Worm (Caenorhabditis elegans) whole organism, young adult: ENCODE measurements around the gene Y7A5A.8.

Experiments
- F52B5.7 ChIP-seq: sonication (generic microtip); optimal IDR thresholded peaks from 2 replicates; lab custom pipeline; 2016; ENCODE audit warnings: mild to moderate bottlenecking, missing genetic modification characterization, missing compliant biosample characterization
- Y53G8AR.9 ChIP-seq: fragments of 200-800 bp; sonication (Bioruptor generic); conservative IDR thresholded peaks from 2 replicates; pipeline ENCODE4 v1.3.6; 2022; ENCODE audit warnings: missing genetic modification reagents, missing genetic modification characterization, missing compliant biosample characterization
- cebp-2 ChIP-seq: fragments of 200-800 bp; sonication (Bioruptor generic); IDR thresholded peaks from 2 replicates; pipeline ENCODE4 v1.3.6; 2022; ENCODE audit warnings: missing genetic modification characterization, missing compliant biosample characterization
- ceh-79 ChIP-seq: sonication (generic microtip); optimal IDR thresholded peaks from 2 replicates; lab custom pipeline; 2017; ENCODE audit warnings: mild to moderate bottlenecking, missing genetic modification characterization, missing compliant biosample characterization
- ets-4 ChIP-seq: fragments of 200-800 bp; sonication (Bioruptor generic); optimal IDR thresholded peaks from 2 replicates; lab custom pipeline; 2018; ENCODE audit warnings: mild to moderate bottlenecking, missing genetic modification characterization, missing compliant biosample characterization
- lin-26 ChIP-seq: fragments of 200-800 bp; sonication (Bioruptor generic); IDR thresholded peaks from 2 replicates; pipeline ENCODE4 v1.3.6; 2022; ENCODE audit warnings: missing genetic modification reagents, missing genetic modification characterization, missing compliant biosample characterization
- mes-4 ChIP-seq: sonication (generic microtip); optimal IDR thresholded peaks from 2 replicates; lab custom pipeline; 2016; ENCODE audit warnings: missing genotype, missing genetic modification characterization, missing compliant biosample characterization
- nhr-90 ChIP-seq: sonication (generic microtip); optimal IDR thresholded peaks from 2 replicates; lab custom pipeline; 2016; ENCODE audit warnings: missing genotype, mild to moderate bottlenecking, missing genetic modification characterization, missing compliant biosample characterization
- pbrm-1 ChIP-seq: fragments of 200-800 bp; sonication (Bioruptor generic); IDR thresholded peaks from 2 replicates; pipeline ENCODE4 v1.3.6; 2022; ENCODE audit warnings: missing genetic modification reagents, missing genetic modification characterization, missing compliant biosample characterization
- tlf-1 ChIP-seq: fragments of 200-800 bp; sonication (Bioruptor generic); optimal IDR thresholded peaks from 2 replicates; lab custom pipeline; 2018; ENCODE audit warnings: mild to moderate bottlenecking, missing genetic modification characterization, missing compliant biosample characterization
- unc-62 ChIP-seq: fragments of 150-350 bp; optimal IDR thresholded peaks from 2 replicates; lab custom pipeline; 2014; ENCODE audit warnings: missing biosample characterization, missing genetic modification reagents, missing genetic modification characterization

ce11 chrX:15782027-15782426, 40.3 kb upstream of the Y7A5A.8 start, which contains the start of gene Y7A5A.24:
- no peak for TF ChIP-seq ets-4
- no peak for TF ChIP-seq unc-62 (GFP tag; lab: Kevin White, UChicago)
- TF ChIP-seq cebp-2 (GFP tag; lab: Robert Waterston, UW): no peak
- TF ChIP-seq F52B5.7 (tag; lab: Kevin White, UChicago): no peak
- no peak for TF ChIP-seq pbrm-1 (GFP tag; lab: Robert Waterston, UW)
- TF ChIP-seq lin-26 (GFP tag; lab: Robert Waterston, UW): no peak
- TF ChIP-seq ceh-79 (tag; lab: Kevin White, UChicago): no peak
- no peak for TF ChIP-seq nhr-90 (tag; lab: Kevin White, UChicago)
- TF ChIP-seq tlf-1 (GFP tag; lab: Kevin White, UChicago): no peak
- TF ChIP-seq mes-4: no peak
- no peak for TF ChIP-seq Y53G8AR.9
